Worm (Caenorhabditis elegans) whole organism, L3 larva: ENCODE results near the gene mpk-1.

Experiments
- ceh-16 ChIP-seq: sonication (generic microtip); optimal IDR thresholded peaks from 2 replicates; lab custom pipeline; 2017; ENCODE audit warnings: missing biosample characterization, missing genetic modification characterization
- ceh-82 ChIP-seq: fragments of 150-350 bp; optimal IDR thresholded peaks from 2 replicates; lab custom pipeline; 2014; ENCODE audit warnings: missing biosample characterization, missing genetic modification characterization
- fkh-10 ChIP-seq: sonication (generic microtip); optimal IDR thresholded peaks from 2 replicates; lab custom pipeline; 2017; ENCODE audit warnings: missing biosample characterization, missing genetic modification reagents, missing genetic modification characterization
- lin-15B ChIP-seq: fragments of 150-350 bp; optimal IDR thresholded peaks from 2 replicates; lab custom pipeline; 2014; ENCODE audit warnings: missing biosample characterization, missing genetic modification characterization
- nhr-28 ChIP-seq: fragments of 150-350 bp; optimal IDR thresholded peaks from 2 replicates; lab custom pipeline; 2014; ENCODE audit warnings: missing biosample characterization, missing genetic modification characterization
- nhr-77 ChIP-seq: fragments of 150-350 bp; optimal IDR thresholded peaks from 2 replicates; lab custom pipeline; 2014; ENCODE audit warnings: missing biosample characterization, missing genetic modification characterization
- unc-62 ChIP-seq: fragments of 150-350 bp; sonication (generic microtip); optimal IDR thresholded peaks from 4 replicates; lab custom pipeline; 2014; ENCODE audit warnings: missing biosample characterization, missing genetic modification reagents, missing genetic modification characterization
- ztf-11 ChIP-seq: fragments of 150-350 bp; optimal IDR thresholded peaks from 2 replicates; lab custom pipeline; 2014; ENCODE audit warnings: missing biosample characterization, missing genetic modification characterization

- TF ChIP-seq fkh-10 (GFP tag; lab: Kevin White, UChicago) (no peak), ceh-82 (no peak), nhr-28 (tag; lab: Kevin White, UChicago) (no peak), unc-62 (no peak), ceh-16 (tag; lab: Kevin White, UChicago) (no peak), nhr-77 (tag; lab: Kevin White, UChicago) (no peak), lin-15B (no peak), ztf-11 (tag; lab: Kevin White, UChicago) (no peak)
Observed at ce11 chrIII:4242225-4242862, 14.4 kb upstream of the mpk-1 start, which contains the start of gene F43C1.7.
